Fruit fly (Drosophila melanogaster) whole organism, adult: ENCODE data around the gene Rab9D.

Source experiments
- CG7101 ChIP-seq: fragments of 200-800 bp; sonication (Bioruptor generic); optimal IDR thresholded peaks from 2 replicates; lab custom pipeline; 2018; ENCODE audit warnings: missing biosample characterization, mild to moderate bottlenecking, missing genetic modification characterization, moderate library complexity
- Crg-1 ChIP-seq: fragments of 200-800 bp; sonication (Bioruptor generic); optimal IDR thresholded peaks from 2 replicates; lab custom pipeline; 2016; ENCODE audit warnings: missing biosample characterization, missing genetic modification characterization
- kay ChIP-seq: fragments of 200-800 bp; sonication (Bioruptor generic); peaks from one replicate; lab custom pipeline; 2016; ENCODE audit warnings: missing biosample characterization, missing genetic modification characterization, borderline replicate concordance
- ovo ChIP-seq: fragments of 200-800 bp; sonication (Bioruptor generic); optimal IDR thresholded peaks from 2 replicates; lab custom pipeline; 2016; ENCODE audit warnings: missing biosample characterization, missing genetic modification characterization

- no peak for TF ChIP-seq Crg-1 (GFP tag; lab: Kevin White, UChicago)
- TF ChIP-seq kay (GFP tag; lab: Kevin White, UChicago), result peak; percentile 78
- peak; percentile 43 for TF ChIP-seq ovo (GFP tag; lab: Kevin White, UChicago)
- TF ChIP-seq CG7101 (tag; lab: Kevin White, UChicago), result no peak
These were observed 3.7 kb upstream of the Rab9D start, which contains the start of gene spri for dm6 chrX:10585158-10585634.
